Worm (Caenorhabditis elegans) whole organism, L4 larva: ENCODE data around the gene rpc-1.

Experiments used
- F10B5.3 ChIP-seq: sonication (generic microtip); optimal IDR thresholded peaks from 2 replicates; lab custom pipeline; 2016; ENCODE audit warnings: mild to moderate bottlenecking, missing genetic modification characterization, missing compliant biosample characterization
- F26F4.8 ChIP-seq: fragments of 200-800 bp; sonication (Bioruptor generic); conservative IDR thresholded peaks from 2 replicates; pipeline ENCODE4 v1.3.6; 2022; ENCODE audit warnings: missing genetic modification characterization, missing compliant biosample characterization
- F37D6.2 ChIP-seq: sonication (generic microtip); optimal IDR thresholded peaks from 2 replicates; lab custom pipeline; 2016; ENCODE audit warnings: mild to moderate bottlenecking, missing genetic modification characterization, missing compliant biosample characterization
- F44E2.7 ChIP-seq: fragments of 200-800 bp; sonication (Bioruptor generic); IDR thresholded peaks from 2 replicates; pipeline ENCODE4 v2.1.2; 2022; ENCODE audit warnings: missing genetic modification characterization, missing compliant biosample characterization
- F49E8.2 ChIP-seq: sonication (generic microtip); optimal IDR thresholded peaks from 2 replicates; lab custom pipeline; 2016; ENCODE audit warnings: missing compliant biosample characterization, mild to moderate bottlenecking, missing genetic modification characterization, borderline replicate concordance
- R02D3.7 ChIP-seq: fragments of 150-350 bp; sonication (generic microtip); optimal IDR thresholded peaks from 3 replicates; lab custom pipeline; 2014; ENCODE audit warnings: missing biosample characterization, missing genetic modification characterization
- Y5F2A.4 ChIP-seq: fragments of 200-800 bp; sonication (Bioruptor generic); optimal IDR thresholded peaks from 2 replicates; lab custom pipeline; 2018; ENCODE audit warnings: mild to moderate bottlenecking, missing genetic modification characterization, missing compliant biosample characterization
- ZK546.5 ChIP-seq, 2 experiments: sonication (generic microtip); optimal IDR thresholded peaks; 2 replicates each; lab custom pipeline; 2017; ENCODE audit warnings: missing biosample characterization in 2 of 2, missing genetic modification characterization in 2 of 2
- aha-1 ChIP-seq: fragments of 150-350 bp; peaks from one replicate; lab custom pipeline; 2014; ENCODE audit warnings: missing biosample characterization, missing genetic modification characterization
- ama-1 ChIP-seq: fragments of 150-350 bp; optimal IDR thresholded peaks from 2 replicates; lab custom pipeline; 2014; ENCODE audit warnings: inconsistent platforms, mixed read lengths
- ceh-28 ChIP-seq: fragments of 150-350 bp; optimal IDR thresholded peaks from 2 replicates; lab custom pipeline; 2014; ENCODE audit warnings: missing biosample characterization, missing genetic modification reagents, missing genetic modification characterization
- ctbp-1 ChIP-seq: fragments of 200-800 bp; sonication (Bioruptor generic); IDR thresholded peaks from 2 replicates; pipeline ENCODE4 v1.3.6; 2022; ENCODE audit warnings: missing genetic modification reagents, missing genetic modification characterization, missing compliant biosample characterization
- daf-12 ChIP-seq: fragments of 150-350 bp; optimal IDR thresholded peaks from 2 replicates; lab custom pipeline; 2014; ENCODE audit warnings: missing biosample characterization, missing genetic modification reagents, missing genetic modification characterization
- daf-19 ChIP-seq: fragments of 200-800 bp; sonication (Bioruptor generic); conservative IDR thresholded peaks from 2 replicates; pipeline ENCODE4 v1.3.6; 2022; ENCODE audit warnings: missing genetic modification characterization, missing compliant biosample characterization
- daf-8 ChIP-seq: fragments of 200-800 bp; sonication (Bioruptor generic); IDR thresholded peaks from 2 replicates; pipeline ENCODE4 v1.3.6; 2022; ENCODE audit warnings: missing genetic modification characterization, missing compliant biosample characterization
- dmd-6 ChIP-seq: fragments of 200-800 bp; sonication (Bioruptor generic); IDR thresholded peaks from 2 replicates; pipeline ENCODE4 v1.3.6; 2022; ENCODE audit warnings: missing genetic modification reagents, missing genetic modification characterization, missing compliant biosample characterization
- dmd-9 ChIP-seq: fragments of 200-800 bp; sonication (Bioruptor generic); IDR thresholded peaks from 2 replicates; pipeline ENCODE4 v1.3.6; 2022; ENCODE audit warnings: missing genetic modification reagents, missing genetic modification characterization, missing compliant biosample characterization
- egl-27 ChIP-seq: sonication (generic microtip); optimal IDR thresholded peaks from 3 replicates; lab custom pipeline; 2017; ENCODE audit warnings: missing biosample characterization, missing genetic modification reagents, missing genetic modification characterization
- fos-1 ChIP-seq: fragments of 150-350 bp; optimal IDR thresholded peaks from 2 replicates; lab custom pipeline; 2014; ENCODE audit warnings: missing biosample characterization, missing genetic modification characterization
- gei-8 ChIP-seq: fragments of 200-800 bp; sonication (Bioruptor generic); optimal IDR thresholded peaks from 2 replicates; lab custom pipeline; 2018; ENCODE audit warnings: mild to moderate bottlenecking, missing genetic modification characterization, missing compliant biosample characterization
- hif-1 ChIP-seq, 2 experiments: sonication (generic microtip); optimal IDR thresholded peaks; 2 replicates each; lab custom pipeline; 2016 to 2017; ENCODE audit warnings: missing compliant biosample characterization in 2 of 2, missing genetic modification characterization in 2 of 2, missing genetic modification reagents in 2 of 2, missing genotype in 2 of 2, mild to moderate bottlenecking in 1 of 2
- hlh-30 ChIP-seq: sonication (generic microtip); optimal IDR thresholded peaks from 2 replicates; lab custom pipeline; 2017; ENCODE audit warnings: antibody characterized with exemption, mild to moderate bottlenecking, missing genetic modification characterization, missing compliant biosample characterization; ENCODE audit not compliant: insufficient read depth
- lim-7 ChIP-seq: fragments of 200-800 bp; sonication (Bioruptor generic); IDR thresholded peaks from 2 replicates; pipeline ENCODE4 v1.3.6; 2022; ENCODE audit warnings: missing genetic modification characterization, missing compliant biosample characterization
- lin-13 ChIP-seq: fragments of 150-350 bp; optimal IDR thresholded peaks from 2 replicates; lab custom pipeline; 2014; ENCODE audit warnings: missing biosample characterization, missing genetic modification reagents, missing genetic modification characterization
- lin-15B ChIP-seq: fragments of 150-350 bp; sonication (generic microtip); optimal IDR thresholded peaks from 3 replicates; lab custom pipeline; 2014; ENCODE audit warnings: missing biosample characterization, missing genetic modification characterization
- lsy-2 ChIP-seq, 2 experiments: fragments of 150-350 bp in 1 of 2; sonication (generic microtip) in 1 of 2; optimal IDR thresholded peaks; 2 replicates each; lab custom pipeline; 2014 to 2017; ENCODE audit warnings: missing biosample characterization in 2 of 2, missing genetic modification characterization in 2 of 2
- madf-9 ChIP-seq: fragments of 200-800 bp; sonication (Bioruptor generic); conservative IDR thresholded peaks from 2 replicates; pipeline ENCODE4 v1.3.6; 2022; ENCODE audit warnings: missing genetic modification reagents, missing genetic modification characterization, missing compliant biosample characterization
- mdl-1 ChIP-seq, 2 experiments: fragments of 150-350 bp in 1 of 2; sonication (generic microtip) in 1 of 2; optimal IDR thresholded peaks; 2 replicates each; lab custom pipeline; 2014 to 2017; ENCODE audit warnings: missing biosample characterization in 2 of 2, missing genetic modification characterization in 2 of 2
- mep-1 ChIP-seq: fragments of 150-350 bp; sonication (generic microtip); optimal IDR thresholded peaks from 3 replicates; lab custom pipeline; 2014; ENCODE audit warnings: missing biosample characterization, missing genetic modification characterization
- mes-2 ChIP-seq: sonication (generic microtip); optimal IDR thresholded peaks from 2 replicates; lab custom pipeline; 2016; ENCODE audit warnings: missing genotype, mild to moderate bottlenecking, missing genetic modification characterization, missing compliant biosample characterization; ENCODE audit not compliant: poor library complexity, severe bottlenecking
- nhr-10 ChIP-seq: fragments of 150-350 bp; optimal IDR thresholded peaks from 2 replicates; lab custom pipeline; 2014; ENCODE audit warnings: missing biosample characterization, missing genetic modification characterization
- nhr-102 ChIP-seq: sonication (generic microtip); optimal IDR thresholded peaks from 2 replicates; lab custom pipeline; 2016; ENCODE audit warnings: mild to moderate bottlenecking, missing genetic modification characterization, moderate library complexity, missing compliant biosample characterization
- nhr-11 ChIP-seq: fragments of 150-350 bp; optimal IDR thresholded peaks from 2 replicates; lab custom pipeline; 2014; ENCODE audit warnings: missing biosample characterization, missing genetic modification characterization
- nhr-111 ChIP-seq: fragments of 200-800 bp; sonication (Bioruptor generic); optimal IDR thresholded peaks from 2 replicates; lab custom pipeline; 2018; ENCODE audit warnings: mild to moderate bottlenecking, missing genetic modification characterization, missing compliant biosample characterization
- nhr-25 ChIP-seq: sonication (generic microtip); optimal IDR thresholded peaks from 2 replicates; lab custom pipeline; 2017; ENCODE audit warnings: missing genetic modification characterization, mild to moderate bottlenecking, missing compliant biosample characterization, antibody characterized with exemption, moderate library complexity, borderline replicate concordance; ENCODE audit not compliant: insufficient read depth
- nhr-41 ChIP-seq: fragments of 200-800 bp; sonication (Bioruptor generic); IDR thresholded peaks from 2 replicates; pipeline ENCODE4 v1.3.6; 2022; ENCODE audit warnings: missing genetic modification reagents, missing genetic modification characterization, missing compliant biosample characterization
- nhr-48 ChIP-seq: sonication (generic microtip); optimal IDR thresholded peaks from 2 replicates; lab custom pipeline; 2016; ENCODE audit warnings: mild to moderate bottlenecking, missing genetic modification characterization, missing compliant biosample characterization
- pha-4 ChIP-seq, 2 experiments: fragments of 150-350 bp in 1 of 2; fragments of 200-800 bp in 1 of 2; sonication (Bioruptor generic) in 1 of 2; IDR thresholded peaks in 1 of 2; optimal IDR thresholded peaks in 1 of 2; 2 replicates each; pipeline versions ENCODE4 v1.3.6 to Lab custom; 2014 to 2022; ENCODE audit warnings: missing genetic modification characterization in 2 of 2, missing genetic modification reagents in 2 of 2, missing biosample characterization in 1 of 2, missing compliant biosample characterization in 1 of 2
- php-3 ChIP-seq: fragments of 200-800 bp; sonication (Bioruptor generic); IDR thresholded peaks from 2 replicates; pipeline ENCODE4 v1.3.6; 2022; ENCODE audit warnings: missing genetic modification reagents, missing genetic modification characterization, missing compliant biosample characterization
- sdz-12 ChIP-seq: fragments of 200-800 bp; sonication (Bioruptor generic); optimal IDR thresholded peaks from 2 replicates; lab custom pipeline; 2018; ENCODE audit warnings: mild to moderate bottlenecking, missing genetic modification characterization, missing compliant biosample characterization
- tag-97 ChIP-seq: fragments of 200-800 bp; sonication (Bioruptor generic); IDR thresholded peaks from 2 replicates; pipeline ENCODE4 v1.3.6; 2022; ENCODE audit warnings: missing genetic modification characterization, missing compliant biosample characterization
- tra-1 ChIP-seq: fragments of 200-800 bp; sonication (Bioruptor generic); IDR thresholded peaks from 2 replicates; pipeline ENCODE4 v1.3.6; 2022; ENCODE audit warnings: missing genetic modification reagents, missing genetic modification characterization, missing compliant biosample characterization
- unc-130 ChIP-seq: sonication (generic microtip); optimal IDR thresholded peaks from 2 replicates; lab custom pipeline; 2016; ENCODE audit warnings: missing genetic modification reagents, missing genetic modification characterization, missing compliant biosample characterization
- unc-62 ChIP-seq, 3 experiments: fragments of 150-350 bp in 1 of 3; sonication (generic microtip); optimal IDR thresholded peaks in 2 of 3; peaks in 1 of 3; 1 replicate in 1 of 3; 2 replicates in 2 of 3; lab custom pipeline; 2014 to 2017; ENCODE audit warnings: missing biosample characterization in 3 of 3, missing genetic modification characterization in 3 of 3, missing genetic modification reagents in 3 of 3, missing genotype in 1 of 3
- zfp-2 ChIP-seq: sonication (generic microtip); optimal IDR thresholded peaks from 2 replicates; lab custom pipeline; 2016; ENCODE audit warnings: mild to moderate bottlenecking, missing genetic modification characterization, missing compliant biosample characterization
- zip-11 ChIP-seq: fragments of 200-800 bp; sonication (Bioruptor generic); IDR thresholded peaks from 2 replicates; pipeline ENCODE4 v1.3.6; 2022; ENCODE audit warnings: missing genetic modification characterization, missing compliant biosample characterization
- zip-2 ChIP-seq: fragments of 150-350 bp; optimal IDR thresholded peaks from 2 replicates; lab custom pipeline; 2014; ENCODE audit warnings: missing biosample characterization, missing genetic modification characterization
- ztf-7 ChIP-seq: fragments of 150-350 bp; optimal IDR thresholded peaks from 2 replicates; lab custom pipeline; 2014; ENCODE audit warnings: missing biosample characterization, missing genetic modification characterization

Gene rpc-1

ce11 chrIV:7182818-7183217 lies 17.3 kb upstream of the rpc-1 start (continued):
- TF ChIP-seq php-3 (GFP tag; lab: Robert Waterston, UW) = peak; percentile 54; the same call in 1 of the 2 replicates
- no peak for TF ChIP-seq nhr-111 (GFP tag; lab: Kevin White, UChicago)
- TF ChIP-seq dmd-6 (GFP tag; lab: Robert Waterston, UW) = peak; percentile 94
- TF ChIP-seq, all 104 proteins: peak for 10

ce11 chrIV:7180304-7180703 lies 14.8 kb upstream of the rpc-1 start, which contains the start of gene cest-10:
Gene cest-10 (plus strand): TSS chrIV:7180557.
- TF ChIP-seq unc-130 (GFP tag; lab: Kevin White, UChicago) (no peak), nhr-10 (tag; lab: Kevin White, UChicago) (no peak), ceh-28 (tag; lab: Kevin White, UChicago) (no peak), php-3 (GFP tag; lab: Robert Waterston, UW) (no peak), ztf-7 (tag; lab: Kevin White, UChicago) (no peak), ctbp-1 (no peak), F10B5.3 (no peak), zip-11 (GFP tag; lab: Robert Waterston, UW) (no peak), F49E8.2 (no peak), mes-2 (tag; lab: Kevin White, UChicago) (no peak), tag-97 (GFP tag; lab: Robert Waterston, UW) (no peak), daf-8 (GFP tag; lab: Robert Waterston, UW) (no peak), lin-15B (tag; lab: Kevin White, UChicago) (no peak), aha-1 (tag; lab: Kevin White, UChicago) (peak; percentile 56), tra-1 (GFP tag; lab: Robert Waterston, UW) (peak; percentile 90), fos-1 (tag; lab: Kevin White, UChicago) (no peak), ama-1 (lab: Kevin White, UChicago) (no peak), dmd-9 (GFP tag; lab: Robert Waterston, UW) (no peak), mep-1 (no peak), hif-1 (tag; optimal IDR thresholded peaks at IDR 0.05; lab: Kevin White, UChicago) (no peak), zfp-2 (tag; lab: Kevin White, UChicago) (no peak), lim-7 (GFP tag; lab: Robert Waterston, UW) (no peak), zip-2 (tag; lab: Kevin White, UChicago) (no peak), hlh-30 (no peak), madf-9 (GFP tag; lab: Robert Waterston, UW) (no peak), mdl-1 (tag; optimal IDR thresholded peaks at IDR 0.05; lab: Kevin White, UChicago) (no peak), nhr-48 (tag; lab: Kevin White, UChicago) (peak; percentile 64), nhr-25 (no peak), dmd-6 (GFP tag; lab: Robert Waterston, UW) (peak; percentile 96), unc-62 (GFP tag; optimal IDR thresholded peaks at IDR 0.05 in 1 of 2; lab: Kevin White, UChicago) (no peak), unc-62 (tag; optimal IDR thresholded peaks at IDR 0.05; lab: Kevin White, UChicago) (no peak), F26F4.8 (GFP tag; lab: Robert Waterston, UW) (no peak), F44E2.7 (GFP tag; lab: Robert Waterston, UW) (no peak), F37D6.2 (tag; lab: Kevin White, UChicago) (no peak), R02D3.7 (tag; lab: Kevin White, UChicago) (no peak), lin-13 (GFP tag; lab: Kevin White, UChicago) (no peak), gei-8 (peak; percentile 2), sdz-12 (GFP tag; lab: Kevin White, UChicago) (no peak), egl-27 (tag; lab: Kevin White, UChicago) (no peak), ZK546.5 (tag; optimal IDR thresholded peaks at IDR 0.05; lab: Kevin White, UChicago) (no peak), daf-12 (no peak), nhr-11 (tag; lab: Kevin White, UChicago) (no peak), nhr-41 (GFP tag; lab: Robert Waterston, UW) (no peak), daf-19 (no peak), lsy-2 (tag; optimal IDR thresholded peaks at IDR 0.05; lab: Kevin White, UChicago) (no peak), pha-4 (GFP tag; IDR thresholded peaks at IDR 0.05; lab: Robert Waterston, UW) (peak; percentile 32; the same call in 1 of the 2 replicates), pha-4 (tag; optimal IDR thresholded peaks at IDR 0.05; lab: Kevin White, UChicago) (no peak), nhr-102 (tag; lab: Kevin White, UChicago) (peak; percentile 49), Y5F2A.4 (GFP tag; lab: Kevin White, UChicago) (no peak)
